Worm (Caenorhabditis elegans): ENCODE results near the gene Y57A10C.9.

Y57A10C.9 gene

DNA sequence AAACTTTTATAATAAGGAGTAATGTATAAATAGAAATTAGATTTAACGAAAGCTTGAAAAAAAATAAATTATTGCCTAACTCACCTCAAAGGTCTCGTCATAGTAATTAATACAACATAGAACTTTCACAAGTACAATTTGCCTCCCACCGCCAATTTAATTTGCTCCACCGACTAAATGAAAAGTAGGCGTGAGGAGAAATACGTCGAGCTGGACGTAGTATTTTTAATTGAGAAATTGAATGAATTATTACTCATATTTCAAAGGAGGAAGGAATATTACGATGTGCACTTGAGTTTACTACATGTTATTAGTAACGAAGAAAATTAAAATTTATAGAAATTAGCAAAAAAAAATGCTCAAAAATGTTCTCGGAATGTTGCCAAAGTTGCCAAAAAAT is at the start of gene Y57A10C.9:
Gene Y57A10C.9, minus strand, starts transcription at position 101 of the 400 bp plus-strand sequence.
- no peak for TF ChIP-seq ztf-29 (GFP tag; IDR thresholded peaks at IDR 0.05)

DNA sequence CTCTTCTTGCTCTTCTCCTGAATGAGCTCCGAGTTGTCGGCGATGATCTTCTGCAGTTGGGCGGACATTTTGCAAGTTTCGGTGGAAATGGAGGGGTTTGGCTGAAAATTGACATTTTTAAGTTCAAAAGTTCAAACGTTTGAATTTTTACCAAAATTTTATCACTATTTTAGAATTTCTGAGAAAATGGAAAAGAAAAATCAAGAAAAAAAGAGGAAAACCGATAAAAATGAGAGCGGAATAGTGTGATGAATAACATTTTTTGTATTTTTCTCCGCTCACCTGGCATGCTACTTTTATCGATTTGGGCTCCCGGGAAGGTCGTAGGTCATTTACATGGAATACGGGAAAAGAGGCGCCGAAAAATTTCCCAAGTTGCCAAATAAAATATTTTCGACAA is 46.7 kb upstream of the Y57A10C.9 start, which contains the start of gene F15A4.10:
Gene F15A4.10, minus strand, starts transcription at position 101 of the 400 bp plus-strand sequence.
- no peak for TF ChIP-seq med-1 (GFP tag; optimal IDR thresholded peaks at IDR 0.05; ENCODE audit: insufficient read depth)
- TF ChIP-seq tab-1 (GFP tag; IDR thresholded peaks at IDR 0.05) = no peak
- no peak for TF ChIP-seq flt-1 (GFP tag; IDR thresholded peaks at IDR 0.05)
- no peak for TF ChIP-seq klf-2 (GFP tag; conservative IDR thresholded peaks at IDR 0.05)
- TF ChIP-seq T22C8.4 (GFP tag; IDR thresholded peaks at IDR 0.05) = no peak
- no peak for TF ChIP-seq ref-1 (GFP tag; conservative IDR thresholded peaks at IDR 0.05)
- no peak for TF ChIP-seq cog-1 (tag; optimal IDR thresholded peaks at IDR 0.05)
- no peak for TF ChIP-seq ztf-23 (GFP tag; IDR thresholded peaks at IDR 0.05)
- TF ChIP-seq ztf-29 (GFP tag; IDR thresholded peaks at IDR 0.05) = no peak

DNA sequence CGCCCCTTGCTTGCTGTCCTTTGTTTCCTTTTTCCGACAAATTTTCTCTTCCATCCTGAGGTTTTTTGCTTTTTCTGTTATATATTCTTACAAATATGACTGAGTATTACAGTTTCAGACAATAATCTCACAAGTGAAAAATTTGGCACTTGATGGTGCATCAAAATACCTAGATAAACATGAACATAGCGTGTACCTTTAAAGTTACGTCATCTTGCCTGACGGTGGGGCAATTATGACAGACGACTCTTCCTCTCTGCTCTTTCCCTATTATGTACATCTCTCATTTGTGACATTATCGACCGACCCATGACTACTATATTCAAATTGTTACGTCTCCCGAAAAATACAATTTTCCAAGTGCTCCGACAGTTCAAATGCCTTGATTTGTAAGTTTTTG is 44.3 kb upstream of the Y57A10C.9 start, which contains the start of gene fbxb-102:
Gene fbxb-102, plus strand, starts transcription at position 301 of the 400 bp plus-strand sequence.
- TF ChIP-seq klf-2 (GFP tag; conservative IDR thresholded peaks at IDR 0.05) = no peak
- TF ChIP-seq tab-1 (GFP tag; IDR thresholded peaks at IDR 0.05) = no peak
- no peak for TF ChIP-seq flt-1 (GFP tag; IDR thresholded peaks at IDR 0.05)
- no peak for TF ChIP-seq ref-1 (GFP tag; conservative IDR thresholded peaks at IDR 0.05)
- TF ChIP-seq med-1 (GFP tag; optimal IDR thresholded peaks at IDR 0.05; ENCODE audit: insufficient read depth) = no peak
- no peak for TF ChIP-seq cog-1 (tag; optimal IDR thresholded peaks at IDR 0.05)
- no peak for TF ChIP-seq T22C8.4 (GFP tag; IDR thresholded peaks at IDR 0.05)
- TF ChIP-seq ztf-23 (GFP tag; IDR thresholded peaks at IDR 0.05) = no peak
- no peak for TF ChIP-seq ztf-29 (GFP tag; IDR thresholded peaks at IDR 0.05)

ce11 chrII:12481645-12482044 is 43.3 kb upstream of the Y57A10C.9 start:
- no peak for TF ChIP-seq med-1 (GFP tag; optimal IDR thresholded peaks at IDR 0.05; ENCODE audit: insufficient read depth)
- no peak for TF ChIP-seq T22C8.4 (GFP tag; IDR thresholded peaks at IDR 0.05)
- no peak for TF ChIP-seq ref-1 (GFP tag; conservative IDR thresholded peaks at IDR 0.05)
- no peak for TF ChIP-seq klf-2 (GFP tag; conservative IDR thresholded peaks at IDR 0.05)
- TF ChIP-seq ztf-29 (GFP tag; IDR thresholded peaks at IDR 0.05) = no peak
- no peak for TF ChIP-seq cog-1 (tag; optimal IDR thresholded peaks at IDR 0.05)
- no peak for TF ChIP-seq tab-1 (GFP tag; IDR thresholded peaks at IDR 0.05)
- TF ChIP-seq flt-1 (GFP tag; IDR thresholded peaks at IDR 0.05) = no peak
- no peak for TF ChIP-seq ztf-23 (GFP tag; IDR thresholded peaks at IDR 0.05)

ce11 chrII:12480811-12481210 is 42.5 kb upstream of the Y57A10C.9 start, which contains the start of gene arrd-9:
Gene arrd-9 (minus strand): TSS chrII:12480911.
- no peak for TF ChIP-seq tab-1 (GFP tag; IDR thresholded peaks at IDR 0.05)
- TF ChIP-seq ref-1 (GFP tag; conservative IDR thresholded peaks at IDR 0.05) = no peak

DNA sequence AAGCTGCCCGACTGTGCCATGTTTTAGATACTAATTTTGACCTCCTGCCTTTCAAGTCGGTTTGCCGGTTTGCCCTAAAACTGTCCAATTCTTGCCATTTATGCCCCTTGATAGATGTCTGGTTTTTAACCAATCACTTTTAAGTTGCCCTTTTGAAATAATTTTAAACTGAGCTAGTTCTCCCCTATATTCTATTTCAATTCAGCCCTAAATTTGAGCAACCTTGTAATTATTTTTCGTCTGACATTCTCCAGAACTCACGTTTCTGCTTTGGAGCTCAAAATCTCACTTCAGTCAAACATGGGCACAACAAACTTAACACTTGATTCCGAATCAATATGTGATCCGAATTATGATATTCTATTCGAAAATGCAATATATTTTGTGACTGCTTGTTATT is 35.1 kb upstream of the Y57A10C.9 start, which contains the start of gene srg-17:
Gene srg-17, plus strand, starts transcription at position 301 of the 400 bp plus-strand sequence.
- TF ChIP-seq tab-1 (GFP tag; IDR thresholded peaks at IDR 0.05) (no peak), flt-1 (GFP tag; IDR thresholded peaks at IDR 0.05) (no peak), cog-1 (tag; optimal IDR thresholded peaks at IDR 0.05) (no peak), ref-1 (GFP tag; conservative IDR thresholded peaks at IDR 0.05) (no peak), med-1 (GFP tag; optimal IDR thresholded peaks at IDR 0.05; ENCODE audit: insufficient read depth) (no peak), ztf-29 (GFP tag; IDR thresholded peaks at IDR 0.05) (no peak), ztf-23 (GFP tag; IDR thresholded peaks at IDR 0.05) (no peak)

ce11 chrII:12471138-12471855 is 33.0 kb upstream of the Y57A10C.9 start, which contains the start of the genes F15A4.5 and phat-8:
Gene F15A4.5 (minus strand): TSS chrII:12471238.
Gene phat-8 (plus strand): TSS chrII:12471805.
- TF ChIP-seq klf-2 (GFP tag; conservative IDR thresholded peaks at IDR 0.05) (no peak), ref-1 (GFP tag; conservative IDR thresholded peaks at IDR 0.05) (no peak), T22C8.4 (GFP tag; IDR thresholded peaks at IDR 0.05) (no peak), ztf-29 (GFP tag; IDR thresholded peaks at IDR 0.05) (no peak), ztf-23 (GFP tag; IDR thresholded peaks at IDR 0.05) (no peak), flt-1 (GFP tag; IDR thresholded peaks at IDR 0.05) (no peak), med-1 (GFP tag; optimal IDR thresholded peaks at IDR 0.05; ENCODE audit: insufficient read depth) (no peak), cog-1 (tag; optimal IDR thresholded peaks at IDR 0.05) (no peak), tab-1 (GFP tag; IDR thresholded peaks at IDR 0.05) (no peak)

ce11 chrII:12467047-12467446 is 28.7 kb upstream of the Y57A10C.9 start, which contains the start of gene srg-16:
Gene srg-16 (plus strand): TSS chrII:12467133.
- TF ChIP-seq ztf-29 (GFP tag; IDR thresholded peaks at IDR 0.05) (no peak), med-1 (GFP tag; optimal IDR thresholded peaks at IDR 0.05; ENCODE audit: insufficient read depth) (no peak), ref-1 (GFP tag; conservative IDR thresholded peaks at IDR 0.05) (no peak), T22C8.4 (GFP tag; IDR thresholded peaks at IDR 0.05) (no peak), ztf-23 (GFP tag; IDR thresholded peaks at IDR 0.05) (no peak), tab-1 (GFP tag; IDR thresholded peaks at IDR 0.05) (no peak)

- TF ChIP-seq ztf-23 (GFP tag; IDR thresholded peaks at IDR 0.05) (no peak), med-1 (GFP tag; optimal IDR thresholded peaks at IDR 0.05; ENCODE audit: insufficient read depth) (no peak), ref-1 (GFP tag; conservative IDR thresholded peaks at IDR 0.05) (no peak), cog-1 (tag; optimal IDR thresholded peaks at IDR 0.05) (no peak), flt-1 (GFP tag; IDR thresholded peaks at IDR 0.05) (no peak)
These were observed 27.2 kb upstream of the Y57A10C.9 start, which contains the start of gene sre-37 for ce11 chrII:12465557-12465956. Gene sre-37 (plus strand): TSS chrII:12465857.

ce11 chrII:12462244-12462643 is 23.9 kb upstream of the Y57A10C.9 start, which contains the start of gene F15A4.2:
Gene F15A4.2 (plus strand): TSS chrII:12462544.
- TF ChIP-seq T22C8.4 (GFP tag; IDR thresholded peaks at IDR 0.05) (no peak; the same call in 1 of the 2 replicates), ztf-29 (GFP tag; IDR thresholded peaks at IDR 0.05) (no peak)
